Fruit fly (Drosophila melanogaster) whole organism, embryonic: ENCODE measurements around the gene CG31313.

Experiments
- Adf1 ChIP-seq: fragments of 200-800 bp; sonication (Bioruptor generic); IDR thresholded peaks from 2 replicates; pipeline ENCODE4 v1.3.6; 2022; ENCODE audit warnings: missing biosample characterization, missing genetic modification characterization
- CG10209 ChIP-seq: fragments of 200-800 bp; sonication (Bioruptor generic); optimal IDR thresholded peaks from 3 replicates; lab custom pipeline; 2017; ENCODE audit warnings: missing biosample characterization, mild to moderate bottlenecking, missing genetic modification characterization, missing genetic modification reagents
- CG1024 ChIP-seq: fragments of 200-800 bp; sonication (Bioruptor generic); IDR thresholded peaks from 2 replicates; pipeline ENCODE4 v1.3.6; 2022; ENCODE audit warnings: missing biosample characterization, missing genetic modification characterization
- CG10654 ChIP-seq: fragments of 200-800 bp; sonication (Bioruptor generic); optimal IDR thresholded peaks from 2 replicates; lab custom pipeline; 2016; ENCODE audit warnings: missing biosample characterization, missing genetic modification characterization
- CG10979 ChIP-seq: fragments of 200-800 bp; sonication (Bioruptor generic); optimal IDR thresholded peaks from 2 replicates; lab custom pipeline; 2018; ENCODE audit warnings: missing biosample characterization, mild to moderate bottlenecking, missing genetic modification characterization, moderate library complexity
- CG12236 ChIP-seq: fragments of 200-800 bp; sonication (Bioruptor generic); optimal IDR thresholded peaks from 2 replicates; lab custom pipeline; 2016; ENCODE audit warnings: missing biosample characterization, missing genetic modification characterization
- CG12299 ChIP-seq: fragments of 200-800 bp; sonication (Bioruptor generic); optimal IDR thresholded peaks from 2 replicates; lab custom pipeline; 2018; ENCODE audit warnings: missing biosample characterization, mild to moderate bottlenecking, missing genetic modification characterization
- CG15269 ChIP-seq: fragments of 200-800 bp; sonication (Bioruptor generic); optimal IDR thresholded peaks from 2 replicates; lab custom pipeline; 2018; ENCODE audit warnings: missing biosample characterization, mild to moderate bottlenecking, missing genetic modification characterization, moderate library complexity
- CG15696 ChIP-seq: fragments of 200-800 bp; sonication (Bioruptor generic); optimal IDR thresholded peaks from 2 replicates; lab custom pipeline; 2019; ENCODE audit warnings: missing biosample characterization, mild to moderate bottlenecking, missing genetic modification characterization, moderate library complexity
- CG16813 ChIP-seq: fragments of 200-800 bp; sonication (Bioruptor generic); IDR thresholded peaks from 3 replicates; pipeline ENCODE4 v1.3.6; 2022; ENCODE audit warnings: missing biosample characterization, missing genetic modification characterization; ENCODE audit not compliant: partially characterized antibody
- CG17361 ChIP-seq: fragments of 200-800 bp; sonication (Bioruptor generic); IDR thresholded peaks from 3 replicates; pipeline ENCODE4 v1.3.6; 2022; ENCODE audit warnings: missing biosample characterization, missing genetic modification characterization
- CG18764 ChIP-seq: fragments of 200-800 bp; sonication (Bioruptor generic); optimal IDR thresholded peaks from 3 replicates; lab custom pipeline; 2016; ENCODE audit warnings: missing biosample characterization, missing genetic modification characterization
- CG2116 ChIP-seq: fragments of 200-800 bp; sonication (Bioruptor generic); optimal IDR thresholded peaks from 3 replicates; lab custom pipeline; 2018; ENCODE audit warnings: missing biosample characterization, mild to moderate bottlenecking, missing genetic modification characterization
- CG2129 ChIP-seq: fragments of 200-800 bp; sonication (Bioruptor generic); IDR thresholded peaks from 2 replicates; pipeline ENCODE4 v1.3.6; 2022; ENCODE audit warnings: missing biosample characterization, missing genetic modification characterization; ENCODE audit not compliant: partially characterized antibody
- CG30403 ChIP-seq: fragments of 200-800 bp; sonication (Bioruptor generic); optimal IDR thresholded peaks from 3 replicates; lab custom pipeline; 2016; ENCODE audit warnings: missing biosample characterization, missing genetic modification characterization
- CG3163 ChIP-seq: fragments of 200-800 bp; sonication (Bioruptor generic); optimal IDR thresholded peaks from 3 replicates; lab custom pipeline; 2016; ENCODE audit warnings: missing biosample characterization, missing genetic modification characterization
- CG32767 ChIP-seq: fragments of 200-800 bp; sonication (Bioruptor generic); IDR thresholded peaks from 2 replicates; pipeline ENCODE4 v1.3.6; 2022; ENCODE audit warnings: missing biosample characterization, missing genetic modification characterization
- CG33557 ChIP-seq: fragments of 200-800 bp; sonication (Bioruptor generic); optimal IDR thresholded peaks from 2 replicates; lab custom pipeline; 2019; ENCODE audit warnings: missing biosample characterization, mild to moderate bottlenecking, missing genetic modification characterization, moderate library complexity
- CG34376 ChIP-seq: fragments of 200-800 bp; sonication (Bioruptor generic); optimal IDR thresholded peaks from 2 replicates; lab custom pipeline; 2018; ENCODE audit warnings: missing biosample characterization, mild to moderate bottlenecking, missing genetic modification characterization
- CG34422 ChIP-seq: fragments of 200-800 bp; sonication (Bioruptor generic); IDR thresholded peaks from 3 replicates; pipeline ENCODE4 v1.3.6; 2022; ENCODE audit warnings: missing biosample characterization, missing genetic modification characterization
- CG4360 ChIP-seq: fragments of 200-800 bp; sonication (Bioruptor generic); IDR thresholded peaks from 2 replicates; pipeline ENCODE4 v1.3.6; 2022; ENCODE audit warnings: missing biosample characterization, missing genetic modification characterization
- CG4820 ChIP-seq: fragments of 200-800 bp; sonication (Bioruptor generic); optimal IDR thresholded peaks from 3 replicates; lab custom pipeline; 2016; ENCODE audit warnings: missing biosample characterization, missing genetic modification characterization
- CG6689 ChIP-seq: fragments of 200-800 bp; sonication (Bioruptor generic); IDR thresholded peaks from 2 replicates; pipeline ENCODE4 v1.3.6; 2022; ENCODE audit warnings: missing biosample characterization, missing genetic modification characterization
- CG7556 ChIP-seq: fragments of 200-800 bp; sonication (Bioruptor generic); optimal IDR thresholded peaks from 2 replicates; lab custom pipeline; 2017; ENCODE audit warnings: missing biosample characterization, mild to moderate bottlenecking, missing genetic modification characterization
- CG9932 ChIP-seq: fragments of 200-800 bp; sonication (Bioruptor generic); IDR thresholded peaks from 2 replicates; pipeline ENCODE4 v1.3.6; 2022; ENCODE audit warnings: missing biosample characterization, missing genetic modification characterization
- Dip3 ChIP-seq: fragments of 200-800 bp; sonication (Bioruptor generic); optimal IDR thresholded peaks from 3 replicates; lab custom pipeline; 2016; ENCODE audit warnings: missing biosample characterization, missing genetic modification characterization
- Dll ChIP-seq: fragments of 200-800 bp; sonication (Bioruptor generic); IDR thresholded peaks from 4 replicates; pipeline ENCODE4 v1.3.6; 2022; ENCODE audit warnings: missing biosample characterization, missing genetic modification characterization; ENCODE audit not compliant: partially characterized antibody
- Gsc ChIP-seq: fragments of 200-800 bp; sonication (Bioruptor generic); IDR thresholded peaks from 2 replicates; pipeline ENCODE4 v1.3.6; 2022; ENCODE audit warnings: missing biosample characterization, missing genetic modification characterization
- HLH4C ChIP-seq: fragments of 200-800 bp; sonication (Bioruptor generic); IDR thresholded peaks from 3 replicates; pipeline ENCODE4 v1.3.6; 2022; ENCODE audit warnings: missing biosample characterization, missing genetic modification characterization; ENCODE audit not compliant: partially characterized antibody
- Jarid2 ChIP-seq: fragments of 200-800 bp; sonication (Bioruptor generic); optimal IDR thresholded peaks from 3 replicates; lab custom pipeline; 2017; ENCODE audit warnings: mild to moderate bottlenecking, missing biosample characterization, missing genetic modification reagents, missing genetic modification characterization
- Nf-YB ChIP-seq: fragments of 200-800 bp; sonication (Bioruptor generic); optimal IDR thresholded peaks from 3 replicates; lab custom pipeline; 2019; ENCODE audit warnings: missing biosample characterization, mild to moderate bottlenecking, missing genetic modification characterization, moderate library complexity
- Opbp ChIP-seq: fragments of 200-800 bp; sonication (Bioruptor generic); IDR thresholded peaks from 3 replicates; pipeline ENCODE4 v1.3.6; 2022; ENCODE audit warnings: missing biosample characterization, missing genetic modification characterization; ENCODE audit not compliant: partially characterized antibody
- Rx ChIP-seq: fragments of 200-800 bp; sonication (Bioruptor generic); IDR thresholded peaks from 2 replicates; pipeline ENCODE4 v1.3.6; 2022; ENCODE audit warnings: missing biosample characterization, missing genetic modification characterization
- Side ChIP-seq: fragments of 200-800 bp; sonication (Bioruptor generic); optimal IDR thresholded peaks from 2 replicates; lab custom pipeline; 2016; ENCODE audit warnings: missing biosample characterization, missing genetic modification characterization
- Spps ChIP-seq: fragments of 200-800 bp; sonication (Bioruptor generic); optimal IDR thresholded peaks from 2 replicates; lab custom pipeline; 2018; ENCODE audit warnings: missing biosample characterization, mild to moderate bottlenecking, missing genetic modification characterization
- btn ChIP-seq: fragments of 200-800 bp; sonication (Bioruptor generic); optimal IDR thresholded peaks from 2 replicates; lab custom pipeline; 2016; ENCODE audit warnings: missing biosample characterization, missing genetic modification characterization
- caup ChIP-seq: fragments of 200-800 bp; sonication (Bioruptor generic); optimal IDR thresholded peaks from 3 replicates; lab custom pipeline; 2017; ENCODE audit warnings: missing biosample characterization, mild to moderate bottlenecking, missing genetic modification characterization, moderate library complexity; ENCODE audit not compliant: severe bottlenecking
- chif ChIP-seq, 2 experiments: fragments of 200-800 bp; sonication (Bioruptor generic); optimal IDR thresholded peaks; 3 replicates each; lab custom pipeline; 2016; ENCODE audit warnings: missing biosample characterization in 2 of 2, missing genetic modification characterization in 2 of 2
- ewg ChIP-seq: fragments of 200-800 bp; sonication (Bioruptor generic); optimal IDR thresholded peaks from 3 replicates; lab custom pipeline; 2017; ENCODE audit warnings: mild to moderate bottlenecking, missing biosample characterization, missing genetic modification reagents, missing genetic modification characterization
- exex ChIP-seq: fragments of 200-800 bp; sonication (Bioruptor generic); optimal IDR thresholded peaks from 4 replicates; lab custom pipeline; 2018; ENCODE audit warnings: missing biosample characterization, mild to moderate bottlenecking, missing genetic modification characterization, moderate library complexity
- ind ChIP-seq: fragments of 200-800 bp; sonication (Bioruptor generic); optimal IDR thresholded peaks from 3 replicates; lab custom pipeline; 2016; ENCODE audit warnings: missing biosample characterization, missing genetic modification characterization
- kah ChIP-seq: fragments of 200-800 bp; sonication (Bioruptor generic); optimal IDR thresholded peaks from 2 replicates; lab custom pipeline; 2018; ENCODE audit warnings: missing biosample characterization, mild to moderate bottlenecking, missing genetic modification characterization
- maf-S ChIP-seq: fragments of 200-800 bp; sonication (Bioruptor generic); optimal IDR thresholded peaks from 2 replicates; lab custom pipeline; 2016; ENCODE audit warnings: missing biosample characterization, missing genetic modification characterization
- nerfin-1 ChIP-seq: fragments of 200-800 bp; sonication (Bioruptor generic); optimal IDR thresholded peaks from 3 replicates; lab custom pipeline; 2019; ENCODE audit warnings: missing biosample characterization, mild to moderate bottlenecking, missing genetic modification characterization, moderate library complexity
- onecut ChIP-seq: fragments of 200-800 bp; sonication (Bioruptor generic); IDR thresholded peaks from 2 replicates; pipeline ENCODE4 v1.3.6; 2022; ENCODE audit warnings: missing biosample characterization, missing genetic modification characterization
- pfk ChIP-seq: fragments of 200-800 bp; sonication (Bioruptor generic); optimal IDR thresholded peaks from 2 replicates; lab custom pipeline; 2018; ENCODE audit warnings: missing biosample characterization, mild to moderate bottlenecking, missing genetic modification characterization, moderate library complexity
- pnt ChIP-seq: fragments of 200-800 bp; sonication (Bioruptor generic); optimal IDR thresholded peaks from 3 replicates; lab custom pipeline; 2016; ENCODE audit warnings: missing biosample characterization, missing genetic modification characterization
- psq ChIP-seq: fragments of 200-800 bp; sonication (Bioruptor generic); optimal IDR thresholded peaks from 2 replicates; lab custom pipeline; 2017; ENCODE audit warnings: missing biosample characterization, missing genetic modification characterization
- slbo ChIP-seq: fragments of 200-800 bp; sonication (Bioruptor generic); IDR thresholded peaks from 2 replicates; pipeline ENCODE4 v1.3.6; 2022; ENCODE audit warnings: missing biosample characterization, missing genetic modification characterization
- usp ChIP-seq: fragments of >200 bp; optimal IDR thresholded peaks from 2 replicates; lab custom pipeline; 2017; ENCODE audit warnings: missing biosample characterization, missing genetic modification characterization

Gene CG31313

dm6 chr3R:14558383-14558883 is 8.8 kb downstream of the CG31313 start (continued):
- TF ChIP-seq Gsc (GFP tag; lab: Robert Waterston, UW) (0 out of 2 replicates have a peak, but pooled peaks have one; percentile 36), CG12299 (peak; percentile 88), btn (GFP tag; lab: Kevin White, UChicago) (peak; percentile 88), Opbp (no peak), CG2129 (GFP tag; lab: Robert Waterston, UW) (no peak), psq (peak; percentile 63), Adf1 (GFP tag; lab: Robert Waterston, UW) (peak; percentile 59), CG4360 (GFP tag; lab: Robert Waterston, UW) (peak; percentile 47), HLH4C (GFP tag; lab: Robert Waterston, UW) (peak; percentile 42; the same call in 1 of the 3 replicates), maf-S (GFP tag; lab: Kevin White, UChicago) (peak; percentile 81), CG1024 (peak; percentile 46; the same call in 1 of the 2 replicates), CG15269 (tag; lab: Kevin White, UChicago) (peak; percentile 95), nerfin-1 (tag; lab: Kevin White, UChicago) (peak; percentile 91), Nf-YB (GFP tag; lab: Kevin White, UChicago) (peak; percentile 80), onecut (GFP tag; lab: Robert Waterston, UW) (peak; percentile 85), caup (peak; percentile 88), CG33557 (GFP tag; lab: Kevin White, UChicago) (no peak), chif (GFP tag; optimal IDR thresholded peaks at IDR 0.05; lab: Kevin White, UChicago) (peak; percentile 86 to 87), CG34376 (GFP tag; lab: Kevin White, UChicago) (peak; percentile 93), ewg (GFP tag; lab: Kevin White, UChicago) (peak; percentile 96), CG34422 (GFP tag; lab: Robert Waterston, UW) (peak; percentile 80), CG10654 (GFP tag; lab: Kevin White, UChicago) (peak; percentile 84), CG32767 (peak; percentile 89), CG9932 (GFP tag; lab: Robert Waterston, UW) (peak; percentile 81), usp (no peak), CG2116 (GFP tag; lab: Kevin White, UChicago) (peak; percentile 60), slbo (GFP tag; lab: Robert Waterston, UW) (peak; percentile 81), Spps (tag; lab: Kevin White, UChicago) (no peak), Rx (GFP tag; lab: Robert Waterston, UW) (peak; percentile 66), CG7556 (GFP tag; lab: Kevin White, UChicago) (peak; percentile 97), Side (peak; percentile 89), CG16813 (0 out of 3 replicates have a peak, but pooled peaks have one; percentile 19), exex (peak; percentile 75), Dll (GFP tag; lab: Robert Waterston, UW) (no peak), CG15696 (peak; percentile 55), CG30403 (GFP tag; lab: Kevin White, UChicago) (peak; percentile 94), CG3163 (peak; percentile 89), CG18764 (peak; percentile 78), pfk (no peak), CG6689 (peak; percentile 85), pnt (GFP tag; lab: Kevin White, UChicago) (peak; percentile 84), CG10979 (tag; lab: Kevin White, UChicago) (peak; percentile 90), CG4820 (peak; percentile 89), Jarid2 (GFP tag; lab: Kevin White, UChicago) (peak; percentile 62), CG12236 (peak; percentile 82), CG10209 (GFP tag; lab: Kevin White, UChicago) (peak; percentile 92), CG17361 (GFP tag; lab: Robert Waterston, UW) (peak; percentile 95), Dip3 (GFP tag; lab: Kevin White, UChicago) (peak; percentile 83), ind (GFP tag; lab: Kevin White, UChicago) (peak; percentile 85), kah (GFP tag; lab: Kevin White, UChicago) (peak; percentile 85)
